Fruit fly (Drosophila melanogaster) whole organism, wandering third instar larva: Measurements from ENCODE around the gene CG5326.

Experiments used
- Abd-B ChIP-seq: fragments of >200 bp; optimal IDR thresholded peaks from 2 replicates; lab custom pipeline; 2017; ENCODE audit warnings: missing biosample characterization, missing genetic modification characterization
- CG32264 ChIP-seq: fragments of 200-800 bp; sonication (Bioruptor generic); optimal IDR thresholded peaks from 2 replicates; lab custom pipeline; 2016; ENCODE audit warnings: missing biosample characterization, missing genetic modification characterization
- CG9705 ChIP-seq: fragments of 200-800 bp; sonication (Bioruptor generic); optimal IDR thresholded peaks from 2 replicates; lab custom pipeline; 2018; ENCODE audit warnings: missing biosample characterization, mild to moderate bottlenecking, missing genetic modification characterization
- CrebA ChIP-seq: fragments of 200-800 bp; sonication (Bioruptor generic); optimal IDR thresholded peaks from 2 replicates; lab custom pipeline; 2016; ENCODE audit warnings: missing biosample characterization, mild to moderate bottlenecking, missing genetic modification characterization, borderline replicate concordance
- Dfd ChIP-seq: fragments of >200 bp; optimal IDR thresholded peaks from 2 replicates; lab custom pipeline; 2017; ENCODE audit warnings: missing biosample characterization, missing genetic modification characterization
- Dif ChIP-seq: fragments of 200-275, 200-300 bp; sonication (Bioruptor generic); optimal IDR thresholded peaks from 2 replicates; lab custom pipeline; 2018; ENCODE audit warnings: missing biosample characterization, missing genetic modification characterization; ENCODE audit not compliant: partially characterized antibody
- HLH106 ChIP-seq: fragments of 200-800 bp; optimal IDR thresholded peaks from 3 replicates; lab custom pipeline; 2019; ENCODE audit warnings: missing biosample characterization, mild to moderate bottlenecking, missing genetic modification characterization, moderate library complexity
- Hnf4 ChIP-seq: fragments of 200-800 bp; sonication (Bioruptor generic); optimal IDR thresholded peaks from 2 replicates; lab custom pipeline; 2016; ENCODE audit warnings: missing biosample characterization, mild to moderate bottlenecking, missing genetic modification characterization
- Hr78 ChIP-seq: fragments of >200 bp; optimal IDR thresholded peaks from 2 replicates; lab custom pipeline; 2017; ENCODE audit warnings: missing biosample characterization, missing genetic modification characterization
- Jra ChIP-seq: sonication (Bioruptor generic); optimal IDR thresholded peaks from 2 replicates; lab custom pipeline; 2016; ENCODE audit warnings: missing biosample characterization, missing genetic modification characterization
- Myc ChIP-seq: fragments of >200 bp; optimal IDR thresholded peaks from 2 replicates; lab custom pipeline; 2017
- Rel ChIP-seq, 2 experiments: fragments of 200-800 bp; sonication (Bioruptor generic) in 1 of 2; optimal IDR thresholded peaks; 2 replicates in 1 of 2; 3 replicates in 1 of 2; lab custom pipeline; 2016 to 2019; ENCODE audit warnings: mild to moderate bottlenecking in 2 of 2, missing biosample characterization in 2 of 2, missing genetic modification characterization in 2 of 2, moderate library complexity in 1 of 2
- Vsx2 ChIP-seq: fragments of 200-300, 225-300 bp; sonication (Bioruptor generic); optimal IDR thresholded peaks from 2 replicates; lab custom pipeline; 2018; ENCODE audit warnings: missing biosample characterization, missing genetic modification characterization; ENCODE audit not compliant: partially characterized antibody
- br ChIP-seq: fragments of 200-800 bp; sonication (Bioruptor generic); optimal IDR thresholded peaks from 2 replicates; lab custom pipeline; 2016; ENCODE audit warnings: missing biosample characterization, missing genetic modification characterization
- brk ChIP-seq: fragments of 200-800 bp; sonication (Bioruptor generic); optimal IDR thresholded peaks from 2 replicates; lab custom pipeline; 2016; ENCODE audit warnings: missing biosample characterization, mild to moderate bottlenecking, missing genetic modification characterization
- dl ChIP-seq, 2 experiments: fragments of 175-275, 200-275 bp in 1 of 2; fragments of 200-275 bp in 1 of 2; sonication (Bioruptor generic); optimal IDR thresholded peaks; lab custom pipeline; 2018; ENCODE audit warnings: mild to moderate bottlenecking in 2 of 2, missing biosample characterization in 2 of 2, missing genetic modification characterization in 2 of 2, moderate library complexity in 2 of 2; ENCODE audit not compliant: partially characterized antibody in 2 of 2, insufficient read depth in 1 of 2
- dmrt93B ChIP-seq: fragments of 200-800 bp; sonication (Bioruptor generic); optimal IDR thresholded peaks from 2 replicates; lab custom pipeline; 2018; ENCODE audit warnings: missing biosample characterization, mild to moderate bottlenecking, missing genetic modification characterization
- dsf ChIP-seq: sonication (Bioruptor generic); optimal IDR thresholded peaks from 2 replicates; lab custom pipeline; 2016; ENCODE audit warnings: missing biosample characterization, missing genetic modification characterization, borderline replicate concordance
- ey ChIP-seq: fragments of 200-800 bp; sonication (Bioruptor generic); optimal IDR thresholded peaks from 2 replicates; lab custom pipeline; 2016; ENCODE audit warnings: missing biosample characterization, missing genetic modification characterization
- foxo ChIP-seq, 2 experiments: fragments of 200-800 bp; sonication (Bioruptor generic); optimal IDR thresholded peaks; 2 replicates in 1 of 2; 3 replicates in 1 of 2; lab custom pipeline; 2016 to 2017; ENCODE audit warnings: missing biosample characterization in 2 of 2, missing genetic modification characterization in 2 of 2
- fru ChIP-seq: fragments of 200-800 bp; sonication (Bioruptor generic); optimal IDR thresholded peaks from 3 replicates; lab custom pipeline; 2016; ENCODE audit warnings: missing biosample characterization, mild to moderate bottlenecking, missing genetic modification characterization
- h ChIP-seq: fragments of 200-800 bp; sonication (Bioruptor generic); optimal IDR thresholded peaks from 3 replicates; lab custom pipeline; 2016; ENCODE audit warnings: missing biosample characterization, mild to moderate bottlenecking, missing genetic modification characterization
- jim ChIP-seq: fragments of 175-275, 200-325 bp; sonication (Bioruptor generic); optimal IDR thresholded peaks from 2 replicates; lab custom pipeline; 2016; ENCODE audit warnings: missing biosample characterization, mild to moderate bottlenecking, missing genetic modification characterization
- lola ChIP-seq: fragments of >200 bp; optimal IDR thresholded peaks from 2 replicates; lab custom pipeline; 2017; ENCODE audit warnings: missing biosample characterization, missing genetic modification characterization
- rgr ChIP-seq: fragments of 200-800 bp; sonication (Bioruptor generic); optimal IDR thresholded peaks from 3 replicates; lab custom pipeline; 2016; ENCODE audit warnings: missing biosample characterization, mild to moderate bottlenecking, missing genetic modification characterization
- sage ChIP-seq: fragments of 200-800 bp; sonication (Bioruptor generic); optimal IDR thresholded peaks from 2 replicates; lab custom pipeline; 2016; ENCODE audit warnings: missing biosample characterization, mild to moderate bottlenecking, missing genetic modification characterization
- sv ChIP-seq: fragments of 200-800 bp; sonication (Bioruptor generic); optimal IDR thresholded peaks from 3 replicates; lab custom pipeline; 2016; ENCODE audit warnings: missing biosample characterization, missing genetic modification characterization
- tai ChIP-seq: sonication (Bioruptor generic); optimal IDR thresholded peaks from 2 replicates; lab custom pipeline; 2016; ENCODE audit warnings: missing biosample characterization, missing genetic modification characterization
- woc ChIP-seq: sonication (Bioruptor generic); optimal IDR thresholded peaks from 2 replicates; lab custom pipeline; 2016; ENCODE audit warnings: missing biosample characterization, mild to moderate bottlenecking, missing genetic modification characterization

The CG5326 gene

dm6 chr3R:22518285-22518684, 21.4 kb downstream of the CG5326 start (continued):
- TF ChIP-seq sage (no peak), lola (GFP tag; lab: Kevin White, UChicago) (no peak), h (GFP tag; lab: Kevin White, UChicago) (peak; percentile 33), Hnf4 (GFP tag; lab: Kevin White, UChicago) (peak; percentile 8), Vsx2 (no peak)
- TF ChIP-seq, all 38 proteins: peak for 11

dm6 chr3R:22515384-22515783, 24.3 kb downstream of the CG5326 start:
- TF ChIP-seq woc (no peak), Hr78 (GFP tag; lab: Kevin White, UChicago) (no peak), Abd-B (GFP tag; lab: Kevin White, UChicago) (no peak), Dif (GFP tag; lab: Kevin White, UChicago) (no peak), CG9705 (no peak), Myc (lab: Kevin White, UChicago) (no peak), foxo (GFP tag; optimal IDR thresholded peaks at IDR 0.05; lab: Kevin White, UChicago) (peak in 1 of 2 experiments; percentile 5)
- TF ChIP-seq, all 38 proteins: peak for 1

- no peak for TF ChIP-seq Vsx2
- TF ChIP-seq jim (GFP tag; lab: Kevin White, UChicago): no peak
- TF ChIP-seq Jra (GFP tag; lab: Kevin White, UChicago): no peak
- TF ChIP-seq foxo (GFP tag; optimal IDR thresholded peaks at IDR 0.05; lab: Kevin White, UChicago): no peak
- no peak for TF ChIP-seq Rel (GFP tag; optimal IDR thresholded peaks at IDR 0.05; lab: Kevin White, UChicago)
- TF ChIP-seq Rel (tag; optimal IDR thresholded peaks at IDR 0.05; lab: Kevin White, UChicago): no peak
- no peak for TF ChIP-seq Dfd (GFP tag; lab: Kevin White, UChicago)
- TF ChIP-seq fru (GFP tag; lab: Kevin White, UChicago): no peak
- TF ChIP-seq Abd-B (GFP tag; lab: Kevin White, UChicago): no peak
- no peak for TF ChIP-seq rgr (GFP tag; lab: Kevin White, UChicago)
- no peak for TF ChIP-seq CrebA
- no peak for TF ChIP-seq sv (GFP tag; lab: Kevin White, UChicago)
- TF ChIP-seq ey: no peak
- TF ChIP-seq HLH106 (tag; lab: Kevin White, UChicago): no peak
- no peak for TF ChIP-seq dsf (GFP tag; lab: Kevin White, UChicago)
These were observed 36.1 kb downstream of the CG5326 start for dm6 chr3R:22503630-22504029.

- TF ChIP-seq dmrt93B (GFP tag; lab: Kevin White, UChicago): no peak
- TF ChIP-seq dsf (GFP tag; lab: Kevin White, UChicago): no peak
- no peak for TF ChIP-seq brk (GFP tag; lab: Kevin White, UChicago)
- no peak for TF ChIP-seq Rel (GFP tag; optimal IDR thresholded peaks at IDR 0.05; lab: Kevin White, UChicago)
- TF ChIP-seq Rel (tag; optimal IDR thresholded peaks at IDR 0.05; lab: Kevin White, UChicago): no peak
- no peak for TF ChIP-seq CG9705
- TF ChIP-seq lola (GFP tag; lab: Kevin White, UChicago): no peak
- TF ChIP-seq CrebA: no peak
- no peak for TF ChIP-seq jim (GFP tag; lab: Kevin White, UChicago)
- TF ChIP-seq tai (GFP tag; lab: Kevin White, UChicago): no peak
These were observed 42.7 kb downstream of the CG5326 start, which contains the start of gene Octbeta1R for dm6 chr3R:22497025-22497424. Octbeta1R (plus strand) TSS chr3R:22497215.

- no peak for TF ChIP-seq CG9705
- TF ChIP-seq fru (GFP tag; lab: Kevin White, UChicago): peak; percentile 82
- peak; percentile 2 for TF ChIP-seq h (GFP tag; lab: Kevin White, UChicago)
- TF ChIP-seq, all 38 proteins: peak for 2
These were observed 45.0 kb downstream of the CG5326 start for dm6 chr3R:22494523-22495309.

- TF ChIP-seq CrebA (no peak), Rel (GFP tag; optimal IDR thresholded peaks at IDR 0.05; lab: Kevin White, UChicago) (no peak), Rel (tag; optimal IDR thresholded peaks at IDR 0.05; lab: Kevin White, UChicago) (no peak), fru (GFP tag; lab: Kevin White, UChicago) (no peak), dl (GFP tag; optimal IDR thresholded peaks at IDR 0.05; lab: Kevin White, UChicago; ENCODE audit: insufficient read depth in 1 of 2, partially characterized antibody in 2 of 2) (no peak), br (no peak), sage (no peak), CG32264 (GFP tag; lab: Kevin White, UChicago) (no peak), Dif (GFP tag; lab: Kevin White, UChicago) (no peak), rgr (GFP tag; lab: Kevin White, UChicago) (no peak), tai (GFP tag; lab: Kevin White, UChicago) (no peak), Abd-B (GFP tag; lab: Kevin White, UChicago) (no peak)
These were observed 47.0 kb downstream of the CG5326 start, which contains the start of gene tHMG2 for dm6 chr3R:22492767-22493166. tHMG2 (plus strand) TSS chr3R:22492953.
